Worm (Caenorhabditis elegans): ENCODE measurements around the gene F32D8.15.
"Not testable (repeated sequence)": the region's sequence is repeated elsewhere in the genome, so short reads cannot be mapped to it uniquely, and the experiment has no call there.

Gene F32D8.15

DNA sequence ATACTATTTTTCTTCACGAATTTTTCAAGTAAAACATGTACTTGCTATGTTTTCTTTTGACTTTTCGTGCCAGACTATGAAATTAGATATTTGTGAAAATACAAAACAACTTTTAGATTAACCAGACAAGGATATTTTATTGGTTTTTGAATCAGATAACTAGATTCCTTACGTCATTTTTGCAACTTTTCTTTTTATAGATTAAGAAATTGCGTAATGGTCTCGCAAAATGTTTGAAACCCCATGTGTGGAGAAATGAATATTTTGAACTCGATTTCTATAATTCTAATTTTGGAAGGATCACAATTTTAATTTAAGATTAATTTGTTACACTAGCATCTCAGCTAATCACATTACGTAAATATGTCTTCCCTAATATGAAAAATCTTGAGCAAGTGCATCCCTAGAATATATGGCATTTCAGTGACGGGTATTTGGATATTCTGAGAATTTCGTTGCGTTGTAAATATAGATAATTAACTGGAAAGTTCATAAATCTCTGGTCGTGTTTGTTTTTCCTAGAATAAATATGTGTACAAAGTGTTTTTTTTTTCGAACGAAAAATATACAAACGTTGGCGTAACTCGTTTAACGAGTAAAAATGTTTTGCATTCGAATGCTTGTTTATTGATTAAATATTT, 41.3 kb upstream of the F32D8.15 start:
- TF ChIP-seq B0019.2 (GFP tag; conservative IDR thresholded peaks at IDR 0.05), result no peak
- no peak for TF ChIP-seq madf-3 (GFP tag; IDR thresholded peaks at IDR 0.05)
- no peak for TF ChIP-seq tlf-1 (GFP tag; optimal IDR thresholded peaks at IDR 0.05)
- no peak for TF ChIP-seq mxl-1 (tag; optimal IDR thresholded peaks at IDR 0.05)
- no peak for TF ChIP-seq ama-1 (optimal IDR thresholded peaks at IDR 0.05)
- no peak for TF ChIP-seq ama-1 (GFP tag; optimal IDR thresholded peaks at IDR 0.05)
- no peak for TF ChIP-seq ZK185.1 (tag; optimal IDR thresholded peaks at IDR 0.05; ENCODE audit: poor library complexity, severe bottlenecking)
- no peak for TF ChIP-seq nhr-179 (tag; optimal IDR thresholded peaks at IDR 0.05)
- TF ChIP-seq mcd-1 (GFP tag; IDR thresholded peaks at IDR 0.05), result no peak

DNA sequence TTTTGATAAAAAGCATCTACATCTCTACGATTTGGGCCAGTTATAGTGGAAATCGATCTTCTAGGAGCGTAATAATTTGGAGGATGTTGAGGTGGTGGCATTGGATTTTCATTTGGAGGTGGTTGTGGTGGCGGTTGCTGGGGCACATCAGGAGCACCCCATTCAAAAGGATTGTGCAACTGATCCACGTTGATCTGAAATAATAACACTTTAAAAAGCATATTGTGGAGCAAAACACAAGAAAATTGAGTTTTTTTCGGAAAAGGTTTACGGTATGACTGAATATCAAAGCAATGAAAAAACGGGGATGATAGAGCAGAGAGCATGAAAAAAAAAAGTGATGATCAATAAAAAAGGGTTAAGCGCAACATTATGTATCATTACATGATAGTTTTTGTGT, 38.2 kb upstream of the F32D8.15 start, which contains the start of gene saeg-1:
TSS of gene saeg-1 (minus strand) at position 101 of the 400 bp plus-strand sequence.
- TF ChIP-seq mcd-1 (GFP tag; IDR thresholded peaks at IDR 0.05), result no peak
- TF ChIP-seq egl-18 (GFP tag; IDR thresholded peaks at IDR 0.05), result no peak
- TF ChIP-seq somi-1 (GFP tag; optimal IDR thresholded peaks at IDR 0.05), result no peak
- TF ChIP-seq bed-1 (GFP tag; IDR thresholded peaks at IDR 0.05), result no peak
- TF ChIP-seq dox-1 (GFP tag; IDR thresholded peaks at IDR 0.05), result no peak
- no peak for TF ChIP-seq ceh-91 (GFP tag; IDR thresholded peaks at IDR 0.05)
- TF ChIP-seq lag-1 (GFP tag; IDR thresholded peaks at IDR 0.05), result no peak
- TF ChIP-seq attf-3 (GFP tag; conservative IDR thresholded peaks at IDR 0.05), result no peak
- TF ChIP-seq F57C9.4 (tag; optimal IDR thresholded peaks at IDR 0.05), result no peak
- TF ChIP-seq ceh-58 (GFP tag; IDR thresholded peaks at IDR 0.05), result no peak
- TF ChIP-seq C17E4.6 (GFP tag; IDR thresholded peaks at IDR 0.05), result no peak
- no peak for TF ChIP-seq aptf-2 (GFP tag; conservative IDR thresholded peaks at IDR 0.05)

DNA sequence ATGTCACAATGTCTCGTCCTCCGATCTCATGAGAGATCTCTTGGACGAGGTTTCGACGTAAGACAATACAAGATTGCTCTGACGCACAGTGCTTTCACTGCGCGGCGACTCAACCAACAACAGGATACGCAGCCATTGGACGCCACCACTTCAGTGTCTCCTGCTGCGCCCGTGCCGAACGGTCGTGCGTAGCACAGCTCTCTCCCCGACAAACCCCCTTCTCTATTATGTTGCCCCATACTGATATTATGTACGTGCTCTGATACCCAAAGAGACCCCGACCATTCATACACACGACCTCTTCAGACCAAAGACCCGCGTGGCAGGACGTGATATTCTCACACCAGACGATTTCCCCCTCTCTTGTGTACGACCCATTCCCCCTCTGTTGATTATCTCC, 37.5 kb upstream of the F32D8.15 start:
- TF ChIP-seq Y56A3A.18 (GFP tag; IDR thresholded peaks at IDR 0.05) (peak; percentile 35; the same call in 1 of the 2 replicates), F52B5.7 (tag; optimal IDR thresholded peaks at IDR 0.05) (peak; percentile 41), zfh-2 (GFP tag; conservative IDR thresholded peaks at IDR 0.05) (peak; percentile 60), dox-1 (GFP tag; IDR thresholded peaks at IDR 0.05) (peak; percentile 74; the same call in 1 of the 2 replicates), ceh-91 (GFP tag; IDR thresholded peaks at IDR 0.05) (peak; percentile 19; the same call in 1 of the 2 replicates), Y95B8A.8 (GFP tag; IDR thresholded peaks at IDR 0.05) (peak; percentile 72; the same call in 1 of the 2 replicates), egl-18 (GFP tag; IDR thresholded peaks at IDR 0.05) (0 out of 2 replicates have a peak, but pooled peaks have one; percentile 49), pbrm-1 (GFP tag; IDR thresholded peaks at IDR 0.05) (peak; percentile 41; the same call in 1 of the 2 replicates), bed-2 (GFP tag; IDR thresholded peaks at IDR 0.05) (peak; percentile 68; the same call in 1 of the 2 replicates), cebp-1 (GFP tag; IDR thresholded peaks at IDR 0.05) (peak; percentile 38; the same call in 1 of the 2 replicates), ztf-25 (GFP tag; IDR thresholded peaks at IDR 0.05) (0 out of 2 replicates have a peak, but pooled peaks have one; percentile 64), mcd-1 (GFP tag; IDR thresholded peaks at IDR 0.05) (0 out of 2 replicates have a peak, but pooled peaks have one; percentile 7), cebp-2 (GFP tag; IDR thresholded peaks at IDR 0.05) (peak; percentile 59; the same call in 1 of the 2 replicates), nfya-2 (GFP tag; IDR thresholded peaks at IDR 0.05) (0 out of 2 replicates have a peak, but pooled peaks have one; percentile 75), sea-2 (GFP tag; IDR thresholded peaks at IDR 0.05) (0 out of 2 replicates have a peak, but pooled peaks have one; percentile 63), F37B4.10 (GFP tag; IDR thresholded peaks at IDR 0.05) (0 out of 2 replicates have a peak, but pooled peaks have one; percentile 16), lin-26 (GFP tag; IDR thresholded peaks at IDR 0.05) (peak; percentile 73), madf-6 (GFP tag; IDR thresholded peaks at IDR 0.05) (peak; percentile 30; the same call in 1 of the 2 replicates)
- not testable (repeated sequence) for TF ChIP-seq cebp-1 (tag; optimal IDR thresholded peaks at IDR 0.05)

All from whole organism, young adult.